Fruit fly (Drosophila melanogaster): ENCODE results near the gene CG5421.

The CG5421 gene

dm6 chr2L:12460767-12461739 is 13.1 kb upstream of the CG5421 start (continued):
- no peak for TF ChIP-seq Taf1 (GFP tag; IDR thresholded peaks at IDR 0.05)
- TF ChIP-seq dysf (GFP tag; IDR thresholded peaks at IDR 0.05): peak; percentile 29; the same call in 1 of the 3 replicates
- TF ChIP-seq pros (GFP tag; optimal IDR thresholded peaks at IDR 0.05): peak; percentile 74
- peak; percentile 72 for TF ChIP-seq CG2875 (GFP tag; optimal IDR thresholded peaks at IDR 0.05)
- peak; percentile 23 for TF ChIP-seq bigmax (GFP tag; optimal IDR thresholded peaks at IDR 0.05)
- peak; percentile 72; the same call in 1 of the 3 replicates for TF ChIP-seq Dbx (GFP tag; IDR thresholded peaks at IDR 0.05)
- peak; percentile 61 for TF ChIP-seq CG10431 (GFP tag; optimal IDR thresholded peaks at IDR 0.05)
- peak in 1 of 2 experiments; percentile 59 for TF ChIP-seq Eip74EF (GFP tag; optimal IDR thresholded peaks at IDR 0.05)
- TF ChIP-seq CG1024 (GFP tag; IDR thresholded peaks at IDR 0.05): peak; percentile 38; the same call in 1 of the 2 replicates
- TF ChIP-seq CG17912 (GFP tag; optimal IDR thresholded peaks at IDR 0.05): peak; percentile 82
- no peak for TF ChIP-seq usp (GFP tag; optimal IDR thresholded peaks at IDR 0.05)
- TF ChIP-seq Nf-YC (tag; optimal IDR thresholded peaks at IDR 0.05): peak; percentile 66
- TF ChIP-seq CG34376 (GFP tag; optimal IDR thresholded peaks at IDR 0.05): peak; percentile 94
- TF ChIP-seq CG4424 (GFP tag; optimal IDR thresholded peaks at IDR 0.05): no peak
- peak; percentile 28 for TF ChIP-seq CG12104 (GFP tag; optimal IDR thresholded peaks at IDR 0.05)
- TF ChIP-seq HHEX (GFP tag; optimal IDR thresholded peaks at IDR 0.05): peak; percentile 75
- peak; percentile 73 for TF ChIP-seq Hey (tag; optimal IDR thresholded peaks at IDR 0.05)
- TF ChIP-seq her (GFP tag; optimal IDR thresholded peaks at IDR 0.05): peak; percentile 3
- no peak for TF ChIP-seq al (GFP tag; IDR thresholded peaks at IDR 0.05)
- TF ChIP-seq pho (GFP tag; optimal IDR thresholded peaks at IDR 0.05): peak; percentile 35
- TF ChIP-seq Blimp-1 (GFP tag; optimal IDR thresholded peaks at IDR 0.05): peak; percentile 25
- TF ChIP-seq CG1529 (GFP tag; optimal IDR thresholded peaks at IDR 0.05): peak; percentile 47
- peak; percentile 75 for TF ChIP-seq Max (GFP tag; optimal IDR thresholded peaks at IDR 0.05)
- no peak for TF ChIP-seq sens-2 (GFP tag; IDR thresholded peaks at IDR 0.05)
- no peak for TF ChIP-seq Xbp1 (GFP tag; optimal IDR thresholded peaks at IDR 0.05)
- TF ChIP-seq CG13424 (tag; optimal IDR thresholded peaks at IDR 0.05): peak; percentile 41
- TF ChIP-seq gcm2 (GFP tag; optimal IDR thresholded peaks at IDR 0.05): no peak
- TF ChIP-seq Kr (GFP tag; optimal IDR thresholded peaks at IDR 0.05): peak; percentile 77
- no peak for TF ChIP-seq CG1602 (GFP tag; optimal IDR thresholded peaks at IDR 0.05)
- TF ChIP-seq HmgZ (tag; optimal IDR thresholded peaks at IDR 0.05): peak; percentile 78
- peak; percentile 38 for TF ChIP-seq grau (tag; optimal IDR thresholded peaks at IDR 0.05)
- no peak for TF ChIP-seq ems (GFP tag; optimal IDR thresholded peaks at IDR 0.05)

DNA sequence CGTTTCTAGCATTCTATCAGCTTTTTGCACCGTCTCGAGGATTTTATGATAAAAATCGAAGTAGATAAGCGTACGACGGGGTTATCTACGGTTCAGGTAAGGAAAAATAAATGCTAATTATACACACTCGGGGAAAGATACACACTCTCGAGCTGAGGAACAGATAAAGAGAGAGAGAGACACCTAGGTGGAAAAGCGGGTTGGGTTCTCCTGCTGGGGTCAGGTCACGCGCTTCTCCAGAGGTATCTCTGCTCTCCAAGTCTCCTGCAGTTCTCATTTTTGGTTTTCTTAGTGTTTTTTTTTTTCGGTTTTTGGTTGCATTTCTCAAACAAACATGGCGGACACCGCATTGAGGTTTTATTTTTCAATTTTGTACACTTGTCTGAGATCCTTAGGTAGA is 11.9 kb upstream of the CG5421 start:
- TF ChIP-seq CG9932 (GFP tag; IDR thresholded peaks at IDR 0.05) (0 out of 2 replicates have a peak, but pooled peaks have one; percentile 27), Eip74EF (GFP tag; optimal IDR thresholded peaks at IDR 0.05) (no peak), chm (GFP tag; IDR thresholded peaks at IDR 0.05) (peak; percentile 15; the same call in 1 of the 2 replicates), CG32767 (GFP tag; IDR thresholded peaks at IDR 0.05) (no peak), lilli (GFP tag; optimal IDR thresholded peaks at IDR 0.05) (peak; percentile 0), CG17328 (GFP tag; IDR thresholded peaks at IDR 0.05) (0 out of 2 replicates have a peak, but pooled peaks have one; percentile 6), Atf6 (GFP tag; IDR thresholded peaks at IDR 0.05) (peak; percentile 47), E2f2 (GFP tag; IDR thresholded peaks at IDR 0.05) (0 out of 2 replicates have a peak, but pooled peaks have one; percentile 6), pros (GFP tag; optimal IDR thresholded peaks at IDR 0.05) (peak; percentile 81), z (GFP tag; IDR thresholded peaks at IDR 0.05) (0 out of 3 replicates have a peak, but pooled peaks have one; percentile 16), CG8290 (GFP tag; optimal IDR thresholded peaks at IDR 0.05) (no peak), CG8290 (tag; optimal IDR thresholded peaks at IDR 0.05) (peak in 1 of 2 experiments; percentile 14), Trl (optimal IDR thresholded peaks at IDR 0.05) (peak; percentile 45 to 75), Trl (GFP tag; optimal IDR thresholded peaks at IDR 0.05) (no peak), sc (optimal IDR thresholded peaks at IDR 0.05) (no peak), sc (GFP tag; optimal IDR thresholded peaks at IDR 0.05) (no peak), CG15479 (GFP tag; optimal IDR thresholded peaks at IDR 0.05) (peak; percentile 29), cad (GFP tag; optimal IDR thresholded peaks at IDR 0.05) (peak; percentile 31), insv (GFP tag; optimal IDR thresholded peaks at IDR 0.05) (no peak), CG13624 (GFP tag; optimal IDR thresholded peaks at IDR 0.05) (peak; percentile 12), grn (GFP tag; optimal IDR thresholded peaks at IDR 0.05) (peak; percentile 2)

Measured in whole organism, embryonic.